Fruit fly (Drosophila melanogaster) whole organism, wandering third instar larva: ENCODE measurements around the gene lectin-37Da.

ENCODE experiments used
- Abd-B ChIP-seq: fragments of >200 bp; optimal IDR thresholded peaks from 2 replicates; lab custom pipeline; 2017; ENCODE audit warnings: missing biosample characterization, missing genetic modification characterization
- CG32264 ChIP-seq: fragments of 200-800 bp; sonication (Bioruptor generic); optimal IDR thresholded peaks from 2 replicates; lab custom pipeline; 2016; ENCODE audit warnings: missing biosample characterization, missing genetic modification characterization
- CG9705 ChIP-seq: fragments of 200-800 bp; sonication (Bioruptor generic); optimal IDR thresholded peaks from 2 replicates; lab custom pipeline; 2018; ENCODE audit warnings: missing biosample characterization, mild to moderate bottlenecking, missing genetic modification characterization
- CrebA ChIP-seq: fragments of 200-800 bp; sonication (Bioruptor generic); optimal IDR thresholded peaks from 2 replicates; lab custom pipeline; 2016; ENCODE audit warnings: missing biosample characterization, mild to moderate bottlenecking, missing genetic modification characterization, borderline replicate concordance
- Dfd ChIP-seq: fragments of >200 bp; optimal IDR thresholded peaks from 2 replicates; lab custom pipeline; 2017; ENCODE audit warnings: missing biosample characterization, missing genetic modification characterization
- Dif ChIP-seq: fragments of 200-275, 200-300 bp; sonication (Bioruptor generic); optimal IDR thresholded peaks from 2 replicates; lab custom pipeline; 2018; ENCODE audit warnings: missing biosample characterization, missing genetic modification characterization; ENCODE audit not compliant: partially characterized antibody
- HLH106 ChIP-seq: fragments of 200-800 bp; optimal IDR thresholded peaks from 3 replicates; lab custom pipeline; 2019; ENCODE audit warnings: missing biosample characterization, mild to moderate bottlenecking, missing genetic modification characterization, moderate library complexity
- Hnf4 ChIP-seq: fragments of 200-800 bp; sonication (Bioruptor generic); optimal IDR thresholded peaks from 2 replicates; lab custom pipeline; 2016; ENCODE audit warnings: missing biosample characterization, mild to moderate bottlenecking, missing genetic modification characterization
- Hr83 ChIP-seq: fragments of 200-300 bp; sonication (Bioruptor generic); optimal IDR thresholded peaks from 2 replicates; lab custom pipeline; 2016; ENCODE audit warnings: missing biosample characterization, mild to moderate bottlenecking, missing genetic modification characterization, moderate library complexity; ENCODE audit not compliant: poor library complexity, severe bottlenecking
- Jra ChIP-seq: sonication (Bioruptor generic); optimal IDR thresholded peaks from 2 replicates; lab custom pipeline; 2016; ENCODE audit warnings: missing biosample characterization, missing genetic modification characterization
- Mio ChIP-seq: sonication (Bioruptor generic); optimal IDR thresholded peaks from 2 replicates; lab custom pipeline; 2016; ENCODE audit warnings: missing biosample characterization, missing genetic modification characterization
- Myc ChIP-seq: fragments of >200 bp; optimal IDR thresholded peaks from 2 replicates; lab custom pipeline; 2017
- N ChIP-seq: fragments of >200 bp; optimal IDR thresholded peaks from 2 replicates; lab custom pipeline; 2018; ENCODE audit warnings: missing biosample characterization, missing external identifiers, missing genetic modification characterization
- OdsH ChIP-seq: fragments of 200-800 bp; sonication (Bioruptor generic); optimal IDR thresholded peaks from 2 replicates; lab custom pipeline; 2016; ENCODE audit warnings: missing biosample characterization, mild to moderate bottlenecking, missing genetic modification characterization
- Rel ChIP-seq, 2 experiments: fragments of 200-800 bp; sonication (Bioruptor generic) in 1 of 2; optimal IDR thresholded peaks; 2 replicates in 1 of 2; 3 replicates in 1 of 2; lab custom pipeline; 2016 to 2019; ENCODE audit warnings: mild to moderate bottlenecking in 2 of 2, missing biosample characterization in 2 of 2, missing genetic modification characterization in 2 of 2, moderate library complexity in 1 of 2
- Sp1 ChIP-seq: fragments of 200-800 bp; sonication (Bioruptor generic); optimal IDR thresholded peaks from 3 replicates; lab custom pipeline; 2019; ENCODE audit warnings: missing biosample characterization, mild to moderate bottlenecking, missing genetic modification characterization, moderate library complexity
- Vsx2 ChIP-seq: fragments of 200-300, 225-300 bp; sonication (Bioruptor generic); optimal IDR thresholded peaks from 2 replicates; lab custom pipeline; 2018; ENCODE audit warnings: missing biosample characterization, missing genetic modification characterization; ENCODE audit not compliant: partially characterized antibody
- br ChIP-seq: fragments of 200-800 bp; sonication (Bioruptor generic); optimal IDR thresholded peaks from 2 replicates; lab custom pipeline; 2016; ENCODE audit warnings: missing biosample characterization, missing genetic modification characterization
- brk ChIP-seq: fragments of 200-800 bp; sonication (Bioruptor generic); optimal IDR thresholded peaks from 2 replicates; lab custom pipeline; 2016; ENCODE audit warnings: missing biosample characterization, mild to moderate bottlenecking, missing genetic modification characterization
- dl ChIP-seq, 2 experiments: fragments of 175-275, 200-275 bp in 1 of 2; fragments of 200-275 bp in 1 of 2; sonication (Bioruptor generic); optimal IDR thresholded peaks; lab custom pipeline; 2018; ENCODE audit warnings: mild to moderate bottlenecking in 2 of 2, missing biosample characterization in 2 of 2, missing genetic modification characterization in 2 of 2, moderate library complexity in 2 of 2; ENCODE audit not compliant: partially characterized antibody in 2 of 2, insufficient read depth in 1 of 2
- dmrt93B ChIP-seq: fragments of 200-800 bp; sonication (Bioruptor generic); optimal IDR thresholded peaks from 2 replicates; lab custom pipeline; 2018; ENCODE audit warnings: missing biosample characterization, mild to moderate bottlenecking, missing genetic modification characterization
- dsf ChIP-seq: sonication (Bioruptor generic); optimal IDR thresholded peaks from 2 replicates; lab custom pipeline; 2016; ENCODE audit warnings: missing biosample characterization, missing genetic modification characterization, borderline replicate concordance
- ey ChIP-seq: fragments of 200-800 bp; sonication (Bioruptor generic); optimal IDR thresholded peaks from 2 replicates; lab custom pipeline; 2016; ENCODE audit warnings: missing biosample characterization, missing genetic modification characterization
- foxo ChIP-seq, 2 experiments: fragments of 200-800 bp; sonication (Bioruptor generic); optimal IDR thresholded peaks; 2 replicates in 1 of 2; 3 replicates in 1 of 2; lab custom pipeline; 2016 to 2017; ENCODE audit warnings: missing biosample characterization in 2 of 2, missing genetic modification characterization in 2 of 2
- fru ChIP-seq: fragments of 200-800 bp; sonication (Bioruptor generic); optimal IDR thresholded peaks from 3 replicates; lab custom pipeline; 2016; ENCODE audit warnings: missing biosample characterization, mild to moderate bottlenecking, missing genetic modification characterization
- h ChIP-seq: fragments of 200-800 bp; sonication (Bioruptor generic); optimal IDR thresholded peaks from 3 replicates; lab custom pipeline; 2016; ENCODE audit warnings: missing biosample characterization, mild to moderate bottlenecking, missing genetic modification characterization
- jim ChIP-seq: fragments of 175-275, 200-325 bp; sonication (Bioruptor generic); optimal IDR thresholded peaks from 2 replicates; lab custom pipeline; 2016; ENCODE audit warnings: missing biosample characterization, mild to moderate bottlenecking, missing genetic modification characterization
- lola ChIP-seq: fragments of >200 bp; optimal IDR thresholded peaks from 2 replicates; lab custom pipeline; 2017; ENCODE audit warnings: missing biosample characterization, missing genetic modification characterization
- pan ChIP-seq: fragments of >200 bp; optimal IDR thresholded peaks from 2 replicates; lab custom pipeline; 2017
- psq ChIP-seq: fragments of 200-800 bp; sonication (Bioruptor generic); optimal IDR thresholded peaks from 3 replicates; lab custom pipeline; 2017; ENCODE audit warnings: missing biosample characterization, mild to moderate bottlenecking, missing genetic modification characterization, moderate library complexity
- rgr ChIP-seq: fragments of 200-800 bp; sonication (Bioruptor generic); optimal IDR thresholded peaks from 3 replicates; lab custom pipeline; 2016; ENCODE audit warnings: missing biosample characterization, mild to moderate bottlenecking, missing genetic modification characterization
- sage ChIP-seq: fragments of 200-800 bp; sonication (Bioruptor generic); optimal IDR thresholded peaks from 2 replicates; lab custom pipeline; 2016; ENCODE audit warnings: missing biosample characterization, mild to moderate bottlenecking, missing genetic modification characterization
- sv ChIP-seq: fragments of 200-800 bp; sonication (Bioruptor generic); optimal IDR thresholded peaks from 3 replicates; lab custom pipeline; 2016; ENCODE audit warnings: missing biosample characterization, missing genetic modification characterization
- tai ChIP-seq: sonication (Bioruptor generic); optimal IDR thresholded peaks from 2 replicates; lab custom pipeline; 2016; ENCODE audit warnings: missing biosample characterization, missing genetic modification characterization
- usp ChIP-seq: fragments of >200 bp; optimal IDR thresholded peaks from 2 replicates; lab custom pipeline; 2017; ENCODE audit warnings: missing biosample characterization, missing genetic modification characterization
- woc ChIP-seq: sonication (Bioruptor generic); optimal IDR thresholded peaks from 2 replicates; lab custom pipeline; 2016; ENCODE audit warnings: missing biosample characterization, mild to moderate bottlenecking, missing genetic modification characterization

The lectin-37Da gene

DNA sequence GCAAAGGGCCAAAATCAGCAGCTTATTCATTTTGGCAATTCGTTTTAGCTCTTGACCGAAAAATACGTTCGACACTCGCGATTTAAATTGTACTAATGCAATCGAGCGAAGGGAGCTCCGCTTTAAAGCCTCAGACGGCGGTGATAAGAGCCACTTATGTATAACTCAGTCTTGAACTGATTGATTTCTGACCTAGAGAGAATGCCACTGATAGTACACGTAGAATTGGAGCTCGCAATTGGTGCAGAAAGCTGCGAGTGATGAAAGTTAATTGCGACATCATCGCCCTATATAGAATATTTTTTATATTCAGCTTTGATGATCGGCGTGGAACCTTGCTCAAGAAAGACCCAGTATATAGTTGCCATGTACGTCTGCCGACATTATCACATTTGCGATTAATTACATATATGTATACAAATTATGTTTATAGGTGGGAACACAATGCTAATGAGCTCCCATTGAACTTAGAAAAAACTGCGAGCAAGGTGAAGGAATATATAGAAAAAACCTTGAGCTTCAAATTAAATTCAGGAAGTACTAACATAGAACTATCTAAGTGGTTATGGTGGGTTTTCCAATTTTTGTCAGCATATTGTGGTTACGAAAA is 31.9 kb upstream of the lectin-37Da start, which contains the start of gene fon:
Gene fon, minus strand, starts transcription at position 100 of the 610 bp plus-strand sequence.
- TF ChIP-seq Hnf4 (GFP tag; lab: Kevin White, UChicago) = no peak

DNA sequence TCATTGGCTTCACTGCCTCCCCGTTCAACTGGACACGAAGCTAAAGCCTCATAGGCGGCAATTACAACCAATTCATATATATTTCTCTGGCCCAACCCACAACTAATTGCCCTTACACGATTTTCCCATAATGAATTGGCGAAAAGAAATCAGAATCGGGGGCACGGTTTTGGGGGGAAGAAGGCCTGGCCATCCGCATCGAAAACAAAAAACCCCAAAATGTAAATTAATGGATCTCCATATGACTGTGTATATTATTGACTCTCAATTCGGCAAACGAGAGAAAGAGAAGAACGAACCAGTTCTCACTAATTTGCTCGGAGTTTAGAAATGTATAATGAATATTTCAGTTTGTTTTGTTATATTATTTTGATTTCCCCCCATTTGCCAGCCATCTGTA is 29.2 kb upstream of the lectin-37Da start:
- TF ChIP-seq Hr83 (GFP tag; lab: Kevin White, UChicago) = no peak
- TF ChIP-seq Rel (GFP tag; optimal IDR thresholded peaks at IDR 0.05; lab: Kevin White, UChicago) = no peak
- peak; percentile 93 for TF ChIP-seq Rel (tag; optimal IDR thresholded peaks at IDR 0.05; lab: Kevin White, UChicago)

DNA sequence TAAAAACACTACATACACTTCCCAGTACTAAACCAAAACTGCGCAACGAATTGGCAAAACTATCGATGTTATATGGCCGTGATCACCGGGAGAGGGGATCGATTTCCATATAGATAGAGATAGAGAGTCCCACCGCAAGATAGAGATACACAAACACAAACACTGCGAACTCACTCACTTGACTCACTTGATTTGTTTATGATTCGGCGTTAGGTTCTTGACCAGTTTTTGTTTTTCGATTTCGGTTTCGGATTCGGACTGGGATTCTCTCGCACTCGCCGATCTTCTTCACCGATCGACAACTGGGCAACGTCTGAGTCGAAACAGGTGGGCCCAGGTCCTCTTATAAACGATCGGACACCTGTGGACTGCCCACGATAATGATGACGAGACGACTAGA is 28.4 kb upstream of the lectin-37Da start, which contains the start of gene CG17549:
Gene CG17549, minus strand, starts transcription at position 327 of the 400 bp plus-strand sequence.
- TF ChIP-seq HLH106 (tag; lab: Kevin White, UChicago) (no peak), Hr83 (GFP tag; lab: Kevin White, UChicago) (peak; percentile 11), Rel (GFP tag; optimal IDR thresholded peaks at IDR 0.05; lab: Kevin White, UChicago) (no peak), Rel (tag; optimal IDR thresholded peaks at IDR 0.05; lab: Kevin White, UChicago) (peak; percentile 17), foxo (GFP tag; optimal IDR thresholded peaks at IDR 0.05; lab: Kevin White, UChicago) (no peak)

DNA sequence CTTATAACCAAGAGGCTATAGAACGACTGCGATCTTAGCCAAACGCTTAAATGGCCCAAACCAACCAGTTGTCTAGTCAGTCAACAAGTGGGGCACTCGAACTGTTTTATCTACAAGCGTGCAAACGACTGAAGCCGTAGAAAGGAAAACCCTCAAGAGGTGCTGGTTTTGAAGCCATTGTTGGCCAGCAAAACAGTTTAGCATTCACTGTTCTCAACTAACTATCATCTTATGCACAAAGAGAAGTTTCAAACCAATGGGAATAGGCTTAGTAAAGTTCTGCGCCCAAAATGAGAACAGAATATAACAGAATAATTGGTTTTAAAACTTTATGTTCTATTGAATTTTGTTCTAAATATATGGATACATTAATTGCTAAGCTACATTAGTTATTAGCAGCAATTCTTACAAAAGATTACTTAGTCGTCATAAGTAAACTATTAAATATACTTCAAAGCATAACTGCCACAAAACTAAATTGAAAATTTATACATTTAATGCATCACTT is 24.4 kb upstream of the lectin-37Da start, which contains the start of gene CG31798:
Gene CG31798, plus strand, starts transcription at position 458 of the 508 bp plus-strand sequence.
- TF ChIP-seq Myc (peak; percentile 89), dl (GFP tag; optimal IDR thresholded peaks at IDR 0.05; lab: Kevin White, UChicago; ENCODE audit: insufficient read depth in 1 of 2, partially characterized antibody in 2 of 2) (no peak), brk (no peak), OdsH (GFP tag; lab: Kevin White, UChicago) (no peak), HLH106 (tag; lab: Kevin White, UChicago) (no peak), br (GFP tag; lab: Kevin White, UChicago) (no peak), lola (no peak)

DNA sequence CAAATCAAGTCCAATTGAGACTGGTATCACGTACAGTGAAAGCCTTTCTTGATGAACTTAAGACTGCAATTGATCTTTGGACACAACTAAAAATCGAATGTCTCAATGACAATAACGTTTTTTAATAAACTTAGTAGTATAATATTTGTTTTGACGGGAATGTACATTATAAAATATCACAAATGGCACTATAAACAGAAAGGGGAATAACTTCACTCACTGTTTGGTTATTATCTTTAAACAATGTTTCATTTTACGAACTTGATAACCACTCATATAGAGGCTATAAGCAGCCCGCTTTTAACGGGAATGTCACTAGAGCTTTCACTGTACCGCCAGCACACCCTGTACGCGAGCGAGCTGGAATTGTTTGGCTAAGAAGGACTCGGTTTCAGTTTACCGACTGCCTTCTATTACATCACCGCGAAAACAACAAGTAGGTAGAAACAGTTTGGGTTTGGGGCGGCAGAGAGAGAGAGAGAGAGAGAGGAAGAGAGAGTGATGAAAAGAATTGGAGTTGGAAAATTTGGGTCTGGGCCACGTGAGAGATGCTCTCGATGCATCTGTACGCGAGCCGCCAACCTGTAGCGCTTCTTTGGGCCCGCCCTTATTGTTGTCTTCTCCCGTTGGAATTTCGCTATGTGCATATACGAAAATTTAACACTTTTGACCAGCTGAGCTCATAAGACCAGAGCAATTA is 20.4 kb upstream of the lectin-37Da start:
- TF ChIP-seq brk (no peak), Hnf4 (GFP tag; lab: Kevin White, UChicago) (peak; percentile 22), Dif (GFP tag; lab: Kevin White, UChicago) (peak; percentile 75), tai (GFP tag; lab: Kevin White, UChicago) (peak; percentile 53), Vsx2 (GFP tag; lab: Kevin White, UChicago) (no peak), Rel (GFP tag; optimal IDR thresholded peaks at IDR 0.05; lab: Kevin White, UChicago) (no peak), Rel (tag; optimal IDR thresholded peaks at IDR 0.05; lab: Kevin White, UChicago) (peak; percentile 60), N (GFP tag; lab: Kevin White, UChicago) (no peak), sv (GFP tag; lab: Kevin White, UChicago) (no peak), Sp1 (GFP tag; lab: Kevin White, UChicago) (peak; percentile 72), OdsH (GFP tag; lab: Kevin White, UChicago) (peak; percentile 64), lola (no peak), jim (GFP tag; lab: Kevin White, UChicago) (no peak), dmrt93B (GFP tag; lab: Kevin White, UChicago) (peak; percentile 37), br (GFP tag; lab: Kevin White, UChicago) (peak; percentile 60), HLH106 (tag; lab: Kevin White, UChicago) (peak; percentile 78), CG9705 (peak; percentile 33), foxo (GFP tag; optimal IDR thresholded peaks at IDR 0.05; lab: Kevin White, UChicago) (peak in 1 of 2 experiments; percentile 75), dl (GFP tag; optimal IDR thresholded peaks at IDR 0.05; lab: Kevin White, UChicago; ENCODE audit: insufficient read depth in 1 of 2, partially characterized antibody in 2 of 2) (peak in 1 of 2 experiments; percentile 33), Mio (GFP tag; lab: Kevin White, UChicago) (no peak), pan (lab: Kevin White, UChicago) (no peak), Hr83 (GFP tag; lab: Kevin White, UChicago) (no peak), dsf (GFP tag; lab: Kevin White, UChicago) (no peak), psq (GFP tag; lab: Kevin White, UChicago) (peak; percentile 47), Jra (GFP tag; lab: Kevin White, UChicago) (no peak), Abd-B (GFP tag; lab: Kevin White, UChicago) (no peak), usp (GFP tag; lab: Kevin White, UChicago) (no peak), CG32264 (peak; percentile 43), fru (GFP tag; lab: Kevin White, UChicago) (peak; percentile 75), Dfd (no peak), woc (GFP tag; lab: Kevin White, UChicago) (peak; percentile 61), CrebA (GFP tag; lab: Kevin White, UChicago) (no peak), Myc (no peak), h (GFP tag; lab: Kevin White, UChicago) (peak; percentile 68), sage (peak; percentile 22), rgr (GFP tag; lab: Kevin White, UChicago) (peak; percentile 64), ey (GFP tag; lab: Kevin White, UChicago) (peak; percentile 56)
